Worm (Caenorhabditis elegans) whole organism, L3 larva: Measurements from ENCODE around the gene rod-1.

Experiments used
- ZK546.5 ChIP-seq: sonication (generic microtip); optimal IDR thresholded peaks from 2 replicates; lab custom pipeline; 2017; ENCODE audit warnings: missing biosample characterization, missing genetic modification characterization
- aly-2 ChIP-seq: fragments of 150-350 bp; optimal IDR thresholded peaks from 2 replicates; lab custom pipeline; 2014; ENCODE audit warnings: missing biosample characterization, missing genetic modification characterization
- ama-1 ChIP-seq: fragments of 150-350 bp; optimal IDR thresholded peaks from 2 replicates; lab custom pipeline; 2018
- ceh-16 ChIP-seq: sonication (generic microtip); optimal IDR thresholded peaks from 2 replicates; lab custom pipeline; 2017; ENCODE audit warnings: missing biosample characterization, missing genetic modification characterization
- ceh-28 ChIP-seq: fragments of 150-350 bp; optimal IDR thresholded peaks from 2 replicates; lab custom pipeline; 2014; ENCODE audit warnings: missing biosample characterization, missing genetic modification reagents, missing genetic modification characterization
- ceh-9 ChIP-seq: sonication (generic microtip); optimal IDR thresholded peaks from 2 replicates; lab custom pipeline; 2018; ENCODE audit warnings: missing biosample characterization, missing genetic modification characterization
- egl-5 ChIP-seq: fragments of 150-350 bp; optimal IDR thresholded peaks from 2 replicates; lab custom pipeline; 2017; ENCODE audit warnings: missing biosample characterization, missing genetic modification reagents, missing genetic modification characterization, inconsistent platforms
- elt-1 ChIP-seq: fragments of 150-350 bp; optimal IDR thresholded peaks from 2 replicates; lab custom pipeline; 2014; ENCODE audit warnings: missing biosample characterization, missing genetic modification characterization
- elt-2 ChIP-seq: sonication (generic microtip); optimal IDR thresholded peaks from 2 replicates; lab custom pipeline; 2016; ENCODE audit warnings: missing genetic modification reagents, mild to moderate bottlenecking, missing genetic modification characterization, missing compliant biosample characterization
- fkh-10 ChIP-seq: sonication (generic microtip); optimal IDR thresholded peaks from 2 replicates; lab custom pipeline; 2017; ENCODE audit warnings: missing biosample characterization, missing genetic modification reagents, missing genetic modification characterization
- fkh-2 ChIP-seq: fragments of 150-350 bp; optimal IDR thresholded peaks from 2 replicates; lab custom pipeline; 2014; ENCODE audit warnings: missing biosample characterization, missing genetic modification reagents, missing genetic modification characterization
- fos-1 ChIP-seq: fragments of 150-350 bp; optimal IDR thresholded peaks from 2 replicates; lab custom pipeline; 2014; ENCODE audit warnings: missing biosample characterization, missing genetic modification characterization
- hmg-11 ChIP-seq: sonication (generic microtip); optimal IDR thresholded peaks from 2 replicates; lab custom pipeline; 2016; ENCODE audit warnings: missing genetic modification characterization, missing compliant biosample characterization
- lin-15B ChIP-seq: fragments of 150-350 bp; optimal IDR thresholded peaks from 2 replicates; lab custom pipeline; 2014; ENCODE audit warnings: missing biosample characterization, missing genetic modification characterization
- lin-39 ChIP-seq: fragments of 150-350 bp; optimal IDR thresholded peaks from 2 replicates; lab custom pipeline; 2018; ENCODE audit warnings: missing biosample characterization, missing genetic modification reagents, missing genetic modification characterization
- lsy-12 ChIP-seq: sonication (generic microtip); optimal IDR thresholded peaks from 2 replicates; lab custom pipeline; 2016; ENCODE audit warnings: mild to moderate bottlenecking, missing genetic modification characterization, missing compliant biosample characterization
- nfya-1 ChIP-seq: sonication (generic microtip); optimal IDR thresholded peaks from 2 replicates; lab custom pipeline; 2017; ENCODE audit warnings: missing genetic modification characterization, mild to moderate bottlenecking, missing compliant biosample characterization, antibody characterized with exemption, moderate library complexity; ENCODE audit not compliant: insufficient read depth
- nhr-11 ChIP-seq: fragments of 150-350 bp; optimal IDR thresholded peaks from 2 replicates; lab custom pipeline; 2014; ENCODE audit warnings: missing biosample characterization, missing genetic modification characterization
- nhr-12 ChIP-seq: fragments of 150-350 bp; optimal IDR thresholded peaks from 2 replicates; lab custom pipeline; 2014; ENCODE audit warnings: missing biosample characterization, missing genetic modification characterization
- nhr-23 ChIP-seq: fragments of 150-350 bp; optimal IDR thresholded peaks from 2 replicates; lab custom pipeline; 2014; ENCODE audit warnings: missing biosample characterization, missing genetic modification reagents, missing genetic modification characterization
- nhr-237 ChIP-seq: fragments of 150-350 bp; optimal IDR thresholded peaks from 2 replicates; lab custom pipeline; 2014; ENCODE audit warnings: missing biosample characterization, missing genetic modification characterization
- nhr-25 ChIP-seq: sonication (generic microtip); optimal IDR thresholded peaks from 2 replicates; lab custom pipeline; 2017; ENCODE audit warnings: missing biosample characterization, missing genetic modification characterization
- nhr-28 ChIP-seq: fragments of 150-350 bp; optimal IDR thresholded peaks from 2 replicates; lab custom pipeline; 2014; ENCODE audit warnings: missing biosample characterization, missing genetic modification characterization
- nhr-43 ChIP-seq: sonication (generic microtip); optimal IDR thresholded peaks from 2 replicates; lab custom pipeline; 2016; ENCODE audit warnings: mild to moderate bottlenecking, missing genetic modification characterization, missing compliant biosample characterization; ENCODE audit not compliant: poor library complexity, severe bottlenecking
- nhr-67 ChIP-seq: fragments of 150-350 bp; optimal IDR thresholded peaks from 2 replicates; lab custom pipeline; 2014; ENCODE audit warnings: missing biosample characterization, missing genetic modification characterization
- nhr-76 ChIP-seq: fragments of 150-350 bp; sonication (generic microtip); optimal IDR thresholded peaks from 5 replicates; lab custom pipeline; 2014; ENCODE audit warnings: missing biosample characterization, missing genetic modification characterization
- nhr-77 ChIP-seq: fragments of 150-350 bp; optimal IDR thresholded peaks from 2 replicates; lab custom pipeline; 2014; ENCODE audit warnings: missing biosample characterization, missing genetic modification characterization
- pha-4 ChIP-seq: fragments of 150-350 bp; optimal IDR thresholded peaks from 2 replicates; lab custom pipeline; 2014; ENCODE audit warnings: missing biosample characterization, missing genetic modification reagents, missing genetic modification characterization
- pqm-1 ChIP-seq: fragments of 150-350 bp; optimal IDR thresholded peaks from 2 replicates; lab custom pipeline; 2017; ENCODE audit warnings: missing biosample characterization, missing genetic modification characterization, inconsistent platforms
- skn-1 ChIP-seq: fragments of 150-350 bp; optimal IDR thresholded peaks from 2 replicates; lab custom pipeline; 2014; ENCODE audit warnings: missing biosample characterization, missing genetic modification characterization
- snpc-4 ChIP-seq: fragments of 150-350 bp; optimal IDR thresholded peaks from 2 replicates; lab custom pipeline; 2014; ENCODE audit warnings: missing biosample characterization, missing genetic modification characterization
- tbx-2 ChIP-seq: sonication (generic microtip); optimal IDR thresholded peaks from 2 replicates; lab custom pipeline; 2016; ENCODE audit warnings: mild to moderate bottlenecking, missing genetic modification characterization, missing compliant biosample characterization
- unc-39 ChIP-seq: sonication (generic microtip); optimal IDR thresholded peaks from 4 replicates; lab custom pipeline; 2017; ENCODE audit warnings: missing biosample characterization, missing genetic modification characterization
- zag-1 ChIP-seq: fragments of 150-350 bp; optimal IDR thresholded peaks from 2 replicates; lab custom pipeline; 2014; ENCODE audit warnings: missing biosample characterization, missing genetic modification characterization
- ztf-11 ChIP-seq: fragments of 150-350 bp; optimal IDR thresholded peaks from 2 replicates; lab custom pipeline; 2014; ENCODE audit warnings: missing biosample characterization, missing genetic modification characterization
- ztf-4 ChIP-seq: fragments of 150-350 bp; optimal IDR thresholded peaks from 2 replicates; lab custom pipeline; 2014; ENCODE audit warnings: missing biosample characterization, missing genetic modification characterization

rod-1 gene

DNA sequence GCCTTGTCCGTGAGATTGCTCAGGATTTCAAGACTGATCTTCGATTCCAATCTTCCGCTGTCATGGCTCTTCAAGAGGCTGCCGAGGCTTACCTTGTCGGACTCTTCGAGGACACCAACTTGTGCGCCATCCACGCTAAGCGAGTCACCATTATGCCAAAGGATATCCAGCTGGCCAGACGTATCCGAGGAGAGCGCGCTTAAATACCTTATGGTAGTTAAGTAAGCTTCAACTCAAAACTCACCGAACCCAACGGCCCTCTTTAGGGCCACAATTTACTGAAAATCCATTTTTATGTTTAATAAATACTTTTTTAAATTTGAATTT is 10.2 kb downstream of the rod-1 start:
- TF ChIP-seq nhr-23 (no peak), lsy-12 (no peak), hmg-11 (tag; lab: Kevin White, UChicago) (no peak), nfya-1 (tag; lab: Kevin White, UChicago) (no peak), nhr-237 (tag; lab: Kevin White, UChicago) (no peak), elt-2 (tag; lab: Kevin White, UChicago) (no peak), nhr-77 (tag; lab: Kevin White, UChicago) (no peak)

DNA sequence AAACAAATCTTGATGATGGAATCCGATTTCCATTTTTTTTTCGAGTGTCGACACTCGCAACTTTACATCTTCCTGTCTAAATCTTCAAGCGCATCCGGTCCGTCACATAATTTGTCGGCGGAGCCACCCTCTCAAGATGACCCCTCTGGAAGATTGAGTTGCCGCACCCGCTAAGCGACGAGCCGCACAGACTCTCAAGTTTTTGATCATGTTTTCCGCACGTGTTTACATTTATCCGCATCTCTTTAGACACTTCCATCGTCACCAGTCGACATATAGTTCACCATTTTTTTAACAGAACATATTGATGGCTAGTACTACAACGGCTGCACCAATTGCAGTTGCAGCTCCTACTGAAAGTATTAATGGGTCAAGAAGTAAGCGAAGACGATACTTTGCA is 13.2 kb downstream of the rod-1 start, which contains the start of gene F55G1.1:
TSS of gene F55G1.1 (plus strand) at position 301 of the 400 bp plus-strand sequence.
- no peak for TF ChIP-seq zag-1 (tag; lab: Kevin White, UChicago)
- TF ChIP-seq unc-39 (tag; lab: Kevin White, UChicago): no peak
- TF ChIP-seq nhr-25: no peak
- TF ChIP-seq fkh-10: no peak
- TF ChIP-seq ceh-16: no peak
- no peak for TF ChIP-seq nhr-77 (tag; lab: Kevin White, UChicago)
- no peak for TF ChIP-seq ZK546.5 (tag; lab: Kevin White, UChicago)
- no peak for TF ChIP-seq nhr-67 (tag; lab: Kevin White, UChicago)
- no peak for TF ChIP-seq lin-39 (tag; lab: Kevin White, UChicago)
- no peak for TF ChIP-seq ztf-4 (tag; lab: Kevin White, UChicago)
- TF ChIP-seq ceh-9 (tag; lab: Kevin White, UChicago): no peak
- no peak for TF ChIP-seq tbx-2 (tag; lab: Kevin White, UChicago)
- no peak for TF ChIP-seq nhr-11 (tag; lab: Kevin White, UChicago)

DNA sequence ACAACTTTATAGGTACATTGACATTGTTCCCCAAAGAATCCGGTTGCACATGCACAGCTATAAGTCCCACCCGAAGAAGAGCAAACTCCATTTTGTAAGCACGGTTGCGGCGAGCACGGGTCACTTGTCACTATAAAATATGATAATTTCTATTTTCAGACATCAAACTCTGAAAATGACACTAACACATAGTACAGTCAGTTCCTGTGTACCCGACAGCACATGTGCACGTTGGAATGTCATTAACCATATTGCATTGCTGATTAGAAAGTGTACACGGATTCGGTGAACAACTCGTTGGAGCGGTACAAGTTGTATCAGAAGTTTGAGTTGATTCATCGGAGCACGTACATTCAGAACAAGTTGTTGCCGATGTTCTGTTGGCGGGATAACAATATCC is 19.0 kb downstream of the rod-1 start:
- no peak for TF ChIP-seq nhr-76 (tag; lab: Kevin White, UChicago)
- TF ChIP-seq ceh-28 (tag; lab: Kevin White, UChicago): no peak
- peak; percentile 52 for TF ChIP-seq pqm-1 (tag; lab: Kevin White, UChicago)
- peak; percentile 50 for TF ChIP-seq elt-2 (tag; lab: Kevin White, UChicago)
- TF ChIP-seq lin-39 (tag; lab: Kevin White, UChicago): no peak
- TF ChIP-seq lsy-12: no peak
- no peak for TF ChIP-seq pha-4 (tag; lab: Kevin White, UChicago)
- TF ChIP-seq nfya-1 (tag; lab: Kevin White, UChicago): no peak
- TF ChIP-seq ztf-11: no peak

DNA sequence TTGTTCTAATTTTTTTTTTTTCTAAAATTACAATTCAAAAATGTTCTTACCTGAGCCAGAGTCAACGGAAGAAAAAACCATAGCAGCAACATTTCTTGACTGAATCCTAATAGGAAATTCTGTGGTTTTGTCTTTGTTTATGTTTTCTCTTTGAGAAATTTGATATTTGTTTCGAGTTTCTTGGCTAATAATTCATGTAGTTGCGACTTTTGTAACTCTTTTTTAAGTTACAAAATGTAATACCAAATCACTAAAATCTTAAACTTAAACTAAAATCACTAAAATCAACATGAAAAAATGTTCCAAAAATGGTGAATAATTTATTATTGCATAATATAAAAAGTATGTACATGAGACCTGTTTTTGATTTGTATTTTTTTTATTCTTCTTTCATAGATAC is 19.5 kb downstream of the rod-1 start, which contains the start of gene egas-4:
TSS of gene egas-4 (minus strand) at position 101 of the 400 bp plus-strand sequence.
- TF ChIP-seq elt-1 (tag; lab: Kevin White, UChicago) (no peak), lin-15B (tag; lab: Kevin White, UChicago) (no peak), ama-1 (lab: Kevin White, UChicago) (no peak), nfya-1 (tag; lab: Kevin White, UChicago) (no peak), nhr-12 (tag; lab: Kevin White, UChicago) (no peak), skn-1 (no peak), egl-5 (tag; lab: Kevin White, UChicago) (no peak), nhr-28 (no peak), fos-1 (tag; lab: Kevin White, UChicago) (no peak)

DNA sequence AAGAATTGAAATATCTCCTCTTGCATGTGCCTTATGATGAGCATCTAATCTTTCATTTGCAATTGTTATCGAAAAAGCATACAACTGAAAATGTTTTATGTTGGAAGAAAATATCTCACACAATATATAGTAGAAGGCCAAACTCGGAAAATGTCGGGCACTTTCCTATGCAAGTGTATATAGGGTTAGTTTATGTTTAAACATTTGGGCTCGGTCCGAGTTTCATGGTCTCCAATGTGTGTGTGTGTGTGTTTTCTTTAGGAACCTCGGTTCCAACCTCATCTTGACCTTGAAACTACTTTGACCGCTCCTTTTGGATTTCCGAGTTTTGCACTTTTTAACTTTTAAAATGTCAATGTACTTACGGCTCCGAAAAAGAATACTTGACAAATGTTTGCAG is 21.1 kb downstream of the rod-1 start:
- TF ChIP-seq fkh-2 (tag; lab: Kevin White, UChicago) (no peak), snpc-4 (peak; percentile 63)

DNA sequence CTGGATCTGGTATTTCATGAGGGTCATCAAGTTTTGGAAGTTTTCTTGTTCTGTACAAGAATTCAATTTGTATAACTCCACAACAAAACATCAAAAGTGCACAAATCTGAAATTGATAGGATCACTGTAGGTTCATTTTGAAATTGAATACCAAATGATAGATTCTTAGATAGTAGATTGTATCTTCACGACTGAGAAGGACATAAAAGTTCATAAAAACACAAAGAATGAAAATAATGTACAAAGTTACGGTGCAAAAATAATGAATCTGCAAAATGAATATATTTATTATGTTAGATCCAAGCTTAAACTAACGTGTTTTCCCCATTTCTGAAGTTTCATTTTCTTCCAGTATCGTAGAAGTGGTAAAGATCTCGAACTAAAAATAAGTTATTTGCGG is 22.7 kb downstream of the rod-1 start:
- no peak for TF ChIP-seq nhr-43 (tag; lab: Kevin White, UChicago)
- TF ChIP-seq ztf-4 (tag; lab: Kevin White, UChicago): no peak
- no peak for TF ChIP-seq aly-2 (tag; lab: Kevin White, UChicago)
- TF ChIP-seq fkh-2 (tag; lab: Kevin White, UChicago): no peak
- TF ChIP-seq elt-1 (tag; lab: Kevin White, UChicago): peak; percentile 64
